Worm (Caenorhabditis elegans): ENCODE data around the gene F19B2.7.

- TF ChIP-seq snpc-4 (tag; optimal IDR thresholded peaks at IDR 0.05) (no peak), mdl-1 (tag; optimal IDR thresholded peaks at IDR 0.05) (no peak), madf-5 (GFP tag; IDR thresholded peaks at IDR 0.05) (no peak), skn-1 (tag; optimal IDR thresholded peaks at IDR 0.05) (no peak), nhr-6 (tag; optimal IDR thresholded peaks at IDR 0.05) (no peak), nhr-237 (tag; optimal IDR thresholded peaks at IDR 0.05) (no peak), nhr-76 (tag; optimal IDR thresholded peaks at IDR 0.05) (no peak)
Measured at ce11 chrV:20186579-20186978, 35.0 kb downstream of the F19B2.7 start, which contains the start of gene srz-16.
